Worm (Caenorhabditis elegans) whole organism, mixed stage, embryonic: ENCODE results near the gene ZK899.6.

Source experiments
- elt-3 ChIP-seq: fragments of 150-350 bp; optimal IDR thresholded peaks from 2 replicates; lab custom pipeline; 2014; ENCODE audit warnings: missing biosample characterization, missing genetic modification characterization
- lin-13 ChIP-seq: fragments of 150-350 bp; optimal IDR thresholded peaks from 2 replicates; lab custom pipeline; 2014; ENCODE audit warnings: missing biosample characterization, missing genetic modification characterization
- lsy-2 ChIP-seq: fragments of 150-350 bp; optimal IDR thresholded peaks from 2 replicates; lab custom pipeline; 2014; ENCODE audit warnings: missing biosample characterization, missing genetic modification characterization
- nhr-2 ChIP-seq: fragments of 150-350 bp; optimal IDR thresholded peaks from 2 replicates; lab custom pipeline; 2014; ENCODE audit warnings: missing biosample characterization, missing genetic modification characterization
- nhr-237 ChIP-seq: fragments of 150-350 bp; optimal IDR thresholded peaks from 2 replicates; lab custom pipeline; 2014; ENCODE audit warnings: missing biosample characterization, missing genetic modification characterization
- nhr-28 ChIP-seq: fragments of 150-350 bp; optimal IDR thresholded peaks from 2 replicates; lab custom pipeline; 2014; ENCODE audit warnings: missing biosample characterization, missing genetic modification characterization
- nhr-76 ChIP-seq: sonication (generic microtip); optimal IDR thresholded peaks from 2 replicates; lab custom pipeline; 2017; ENCODE audit warnings: missing biosample characterization, missing genetic modification characterization
- pha-4 ChIP-seq: fragments of 150-350 bp; optimal IDR thresholded peaks from 2 replicates; lab custom pipeline; 2018; ENCODE audit warnings: missing biosample characterization, missing genetic modification reagents, missing genetic modification characterization
- sem-2 ChIP-seq: fragments of 200-800 bp; sonication (Bioruptor generic); optimal IDR thresholded peaks from 2 replicates; lab custom pipeline; 2018; ENCODE audit warnings: mild to moderate bottlenecking, missing genetic modification characterization, missing compliant biosample characterization
- snpc-4 ChIP-seq: fragments of 150-350 bp; optimal IDR thresholded peaks from 2 replicates; lab custom pipeline; 2014; ENCODE audit warnings: missing biosample characterization, missing genetic modification characterization
- tbx-8 ChIP-seq: fragments of 200-800 bp; sonication (Bioruptor generic); optimal IDR thresholded peaks from 2 replicates; lab custom pipeline; 2018; ENCODE audit warnings: mild to moderate bottlenecking, missing genetic modification characterization, moderate library complexity, missing compliant biosample characterization
- unc-120 ChIP-seq: sonication (generic microtip); optimal IDR thresholded peaks from 2 replicates; lab custom pipeline; 2017; ENCODE audit warnings: missing genetic modification characterization, missing compliant biosample characterization; ENCODE audit not compliant: poor library complexity, severe bottlenecking
- unc-62 ChIP-seq: fragments of 150-350 bp; optimal IDR thresholded peaks from 2 replicates; lab custom pipeline; 2014; ENCODE audit warnings: missing biosample characterization, missing genetic modification reagents, missing genetic modification characterization

DNA sequence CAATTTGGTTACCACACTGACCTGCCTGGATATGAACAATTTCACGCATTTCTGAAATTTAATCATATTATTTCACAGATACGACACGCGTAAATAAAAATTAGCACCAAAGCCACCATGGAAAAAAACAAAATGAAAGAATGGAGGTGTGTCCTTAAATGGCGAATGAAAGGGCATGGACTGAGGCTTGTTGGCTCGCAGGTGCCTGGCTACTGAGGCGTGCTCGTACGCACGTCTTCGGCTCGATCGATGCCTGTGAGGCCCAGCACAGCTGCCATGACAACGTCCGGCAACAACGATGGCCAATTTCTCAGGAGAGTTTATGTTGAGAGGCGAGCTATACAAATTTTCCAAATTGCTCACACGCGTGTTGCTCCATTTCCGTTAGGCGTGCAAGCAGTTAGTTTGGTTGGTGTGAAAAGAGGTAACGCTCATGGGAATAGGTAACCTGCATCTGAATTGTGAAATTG lies 26.3 kb upstream of the ZK899.6 start, which contains the start of gene tbb-4:
- TF ChIP-seq elt-3 (tag; lab: Kevin White, UChicago), result no peak
- no peak for TF ChIP-seq nhr-76 (tag; lab: Kevin White, UChicago)
- TF ChIP-seq sem-2, result no peak
- no peak for TF ChIP-seq nhr-28 (tag; lab: Kevin White, UChicago)
- no peak for TF ChIP-seq unc-62 (GFP tag; lab: Kevin White, UChicago)
- TF ChIP-seq nhr-237 (tag; lab: Kevin White, UChicago), result no peak
- no peak for TF ChIP-seq snpc-4 (tag; lab: Kevin White, UChicago)
- no peak for TF ChIP-seq lin-13
- TF ChIP-seq nhr-2, result no peak
- no peak for TF ChIP-seq lsy-2 (tag; lab: Kevin White, UChicago)
- TF ChIP-seq pha-4 (tag; lab: Kevin White, UChicago), result no peak
- TF ChIP-seq tbx-8 (GFP tag; lab: Kevin White, UChicago), result no peak
- no peak for TF ChIP-seq unc-120 (tag; lab: Kevin White, UChicago)
